Worm (Caenorhabditis elegans): ENCODE measurements around the gene fbxa-51.

The fbxa-51 gene

ce11 chrIII:978889-979288, 16.8 kb downstream of the fbxa-51 start:
- no peak for TF ChIP-seq nhr-77 (tag; optimal IDR thresholded peaks at IDR 0.05)
- no peak for TF ChIP-seq R02D3.7 (tag; optimal IDR thresholded peaks at IDR 0.05)
- TF ChIP-seq ceh-16 (tag; optimal IDR thresholded peaks at IDR 0.05) = no peak
- no peak for TF ChIP-seq nhr-25 (tag; optimal IDR thresholded peaks at IDR 0.05)
- TF ChIP-seq elt-2 (tag; optimal IDR thresholded peaks at IDR 0.05) = no peak
- TF ChIP-seq mml-1 (tag; optimal IDR thresholded peaks at IDR 0.05) = no peak
- no peak for TF ChIP-seq lin-39 (tag; optimal IDR thresholded peaks at IDR 0.05)
- TF ChIP-seq nfya-1 (tag; optimal IDR thresholded peaks at IDR 0.05; ENCODE audit: insufficient read depth) = no peak
- no peak for TF ChIP-seq ceh-82 (tag; optimal IDR thresholded peaks at IDR 0.05)
- TF ChIP-seq elt-3 (tag; optimal IDR thresholded peaks at IDR 0.05) = no peak
- TF ChIP-seq ztf-4 (tag; optimal IDR thresholded peaks at IDR 0.05) = no peak
- TF ChIP-seq unc-62 (GFP tag; optimal IDR thresholded peaks at IDR 0.05) = no peak

DNA sequence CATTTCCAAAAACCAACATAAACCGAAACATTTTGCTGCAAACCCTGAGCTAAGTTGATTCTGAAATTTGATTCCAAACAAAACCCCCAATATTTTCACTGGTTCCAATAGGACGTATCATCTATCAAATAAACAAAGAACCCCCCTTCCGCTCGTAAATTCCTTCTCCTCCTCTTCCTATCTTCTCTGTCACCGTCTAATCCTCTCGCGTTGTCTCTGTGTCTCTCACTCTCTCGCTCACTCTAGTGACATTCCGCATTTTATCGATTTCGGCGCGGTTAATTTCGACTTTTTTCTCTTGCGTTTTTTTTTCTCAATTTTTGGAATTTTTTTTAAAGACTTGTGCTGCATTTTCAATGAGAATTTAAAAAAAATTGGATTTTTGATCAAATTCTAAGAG, 19.9 kb downstream of the fbxa-51 start:
- TF ChIP-seq ceh-28 (tag; optimal IDR thresholded peaks at IDR 0.05) (peak; percentile 89), pqm-1 (tag; optimal IDR thresholded peaks at IDR 0.05) (no peak), lin-39 (tag; optimal IDR thresholded peaks at IDR 0.05) (peak; percentile 70), ceh-16 (tag; optimal IDR thresholded peaks at IDR 0.05) (no peak), hmg-11 (tag; optimal IDR thresholded peaks at IDR 0.05) (peak; percentile 55), nhr-237 (tag; optimal IDR thresholded peaks at IDR 0.05) (no peak), nhr-25 (tag; optimal IDR thresholded peaks at IDR 0.05) (peak; percentile 1), nhr-76 (tag; optimal IDR thresholded peaks at IDR 0.05) (no peak), elt-2 (tag; optimal IDR thresholded peaks at IDR 0.05) (peak; percentile 45), unc-62 (GFP tag; optimal IDR thresholded peaks at IDR 0.05) (no peak), nhr-23 (tag; optimal IDR thresholded peaks at IDR 0.05) (no peak), nfya-1 (tag; optimal IDR thresholded peaks at IDR 0.05; ENCODE audit: insufficient read depth) (peak; percentile 77)

- TF ChIP-seq nhr-11 (tag; optimal IDR thresholded peaks at IDR 0.05) (no peak), ceh-82 (tag; optimal IDR thresholded peaks at IDR 0.05) (no peak), ZK546.5 (tag; optimal IDR thresholded peaks at IDR 0.05) (no peak), nhr-237 (tag; optimal IDR thresholded peaks at IDR 0.05) (no peak), skn-1 (tag; optimal IDR thresholded peaks at IDR 0.05) (no peak), pha-4 (tag; optimal IDR thresholded peaks at IDR 0.05) (no peak), hmg-11 (tag; optimal IDR thresholded peaks at IDR 0.05) (no peak), egl-5 (tag; optimal IDR thresholded peaks at IDR 0.05) (no peak), nhr-76 (tag; optimal IDR thresholded peaks at IDR 0.05) (no peak), R02D3.7 (tag; optimal IDR thresholded peaks at IDR 0.05) (no peak), sea-2 (GFP tag; optimal IDR thresholded peaks at IDR 0.05) (no peak)
Measured at ce11 chrIII:982961-983360, 20.9 kb downstream of the fbxa-51 start, which contains the start of gene tbc-10. tbc-10 (plus strand) TSS chrIII:983261.

DNA sequence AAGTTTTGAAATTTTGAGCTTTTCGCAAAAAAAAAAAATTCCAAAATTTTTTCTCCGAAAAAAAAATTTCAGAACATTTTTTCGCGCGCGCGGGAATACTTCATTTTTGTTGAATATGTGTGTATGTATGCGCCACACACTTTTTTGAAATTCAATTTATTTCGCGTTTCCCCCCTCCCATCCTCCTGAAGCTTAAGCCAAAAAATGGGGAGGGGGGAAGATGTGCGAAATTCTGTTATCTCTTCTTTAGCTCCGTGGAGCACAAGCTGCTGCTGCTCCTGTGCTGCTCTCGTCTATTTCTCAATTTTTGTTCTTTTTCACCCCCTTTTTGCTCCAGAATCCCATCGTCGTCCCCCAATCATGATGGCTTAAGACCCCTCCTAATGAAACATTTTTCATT, 27.5 kb downstream of the fbxa-51 start:
- TF ChIP-seq fkh-2 (tag; optimal IDR thresholded peaks at IDR 0.05) = no peak
- no peak for TF ChIP-seq eor-1 (tag; optimal IDR thresholded peaks at IDR 0.05)
- TF ChIP-seq unc-39 (tag; optimal IDR thresholded peaks at IDR 0.05) = no peak
- peak; percentile 84 for TF ChIP-seq fkh-10 (GFP tag; optimal IDR thresholded peaks at IDR 0.05)
- no peak for TF ChIP-seq nhr-11 (tag; optimal IDR thresholded peaks at IDR 0.05)

ce11 chrIII:991581-991980, 29.5 kb downstream of the fbxa-51 start, which contains the start of gene trp-2:
trp-2 (plus strand) TSS chrIII:991881.
- TF ChIP-seq lin-15B (tag; optimal IDR thresholded peaks at IDR 0.05) (no peak), nhr-12 (tag; optimal IDR thresholded peaks at IDR 0.05) (no peak), fkh-2 (tag; optimal IDR thresholded peaks at IDR 0.05) (no peak), nhr-43 (tag; optimal IDR thresholded peaks at IDR 0.05; ENCODE audit: poor library complexity, severe bottlenecking) (no peak), ceh-82 (tag; optimal IDR thresholded peaks at IDR 0.05) (no peak), R02D3.7 (tag; optimal IDR thresholded peaks at IDR 0.05) (no peak), nhr-11 (tag; optimal IDR thresholded peaks at IDR 0.05) (no peak), fos-1 (tag; optimal IDR thresholded peaks at IDR 0.05) (no peak), nhr-76 (tag; optimal IDR thresholded peaks at IDR 0.05) (no peak)

ce11 chrIII:996564-996963, 34.5 kb downstream of the fbxa-51 start:
- no peak for TF ChIP-seq tbx-2 (tag; optimal IDR thresholded peaks at IDR 0.05)
- no peak for TF ChIP-seq elt-2 (tag; optimal IDR thresholded peaks at IDR 0.05)
- TF ChIP-seq ZK546.5 (tag; optimal IDR thresholded peaks at IDR 0.05) = no peak
- peak; percentile 84 for TF ChIP-seq ceh-28 (tag; optimal IDR thresholded peaks at IDR 0.05)
- TF ChIP-seq ceh-16 (tag; optimal IDR thresholded peaks at IDR 0.05) = no peak
- no peak for TF ChIP-seq mdl-1 (tag; optimal IDR thresholded peaks at IDR 0.05)
- TF ChIP-seq skn-1 (tag; optimal IDR thresholded peaks at IDR 0.05) = no peak

All from whole organism, L3 larva.